Worm (Caenorhabditis elegans): ENCODE results near the gene B0507.3.

The B0507.3 gene

DNA sequence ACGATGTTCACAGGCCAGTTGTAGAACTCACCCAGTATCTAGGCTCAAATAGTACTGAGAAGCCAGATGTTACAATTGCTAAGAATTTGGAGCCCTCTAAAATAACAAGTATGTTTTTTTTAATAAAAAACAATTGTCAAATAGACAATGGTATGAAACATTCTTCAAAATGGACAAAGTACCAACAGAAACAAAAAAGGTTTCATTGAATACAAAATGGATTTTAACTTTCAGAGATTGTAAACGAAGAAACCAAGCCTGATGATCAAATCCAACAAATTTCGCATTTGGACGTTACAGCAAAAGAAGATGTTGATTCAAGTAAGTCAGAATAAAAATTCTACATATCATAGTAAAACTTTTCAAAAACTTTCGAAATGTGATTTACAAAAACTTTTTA lies 41.6 kb upstream of the B0507.3 start, which contains the start of gene ZC196.9:
ZC196.9 (minus strand) TSS at position 101 of the 400 bp plus-strand sequence.
- no peak for TF ChIP-seq nhr-111 (GFP tag; optimal IDR thresholded peaks at IDR 0.05)
- TF ChIP-seq aly-2 (tag; optimal IDR thresholded peaks at IDR 0.05): no peak
- no peak for TF ChIP-seq ceh-44 (GFP tag; IDR thresholded peaks at IDR 0.05)
- TF ChIP-seq tag-97 (GFP tag; IDR thresholded peaks at IDR 0.05): no peak

ce11 chrV:8729100-8729499 lies 39.6 kb upstream of the B0507.3 start, which contains the start of gene ZC196.5:
Gene ZC196.5, plus strand, starts transcription at chrV:8729400.
- TF ChIP-seq daf-12 (tag; optimal IDR thresholded peaks at IDR 0.05) (no peak), unc-62 (GFP tag; optimal IDR thresholded peaks at IDR 0.05 in 1 of 2) (peak in 1 of 2 experiments; percentile 60), unc-62 (tag; optimal IDR thresholded peaks at IDR 0.05) (no peak)

DNA sequence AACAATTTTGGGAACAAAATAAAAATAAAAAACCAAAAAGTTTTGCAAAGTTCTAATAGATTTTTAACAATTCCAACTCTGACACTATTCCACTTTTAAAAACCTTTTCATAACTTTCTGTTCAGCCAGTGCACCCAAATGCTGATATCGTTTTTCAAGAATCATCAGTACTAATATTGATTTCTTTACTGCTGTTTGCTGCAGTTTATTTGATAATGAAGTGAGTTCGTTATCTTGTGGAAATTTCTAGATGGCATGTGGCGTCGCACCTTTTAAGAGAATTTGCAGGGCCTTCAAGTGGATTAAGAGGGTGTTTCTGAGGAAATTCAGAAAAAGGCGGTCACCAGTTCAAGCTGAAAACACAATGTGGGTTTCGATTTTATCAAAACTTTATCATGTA lies 37.7 kb upstream of the B0507.3 start:
- peak; percentile 3 for TF ChIP-seq nhr-28 (tag; optimal IDR thresholded peaks at IDR 0.05)
- TF ChIP-seq mxl-2 (GFP tag; conservative IDR thresholded peaks at IDR 0.05): no peak
- no peak for TF ChIP-seq R02D3.7 (tag; optimal IDR thresholded peaks at IDR 0.05)
- TF ChIP-seq spr-1 (tag; optimal IDR thresholded peaks at IDR 0.05): no peak
- no peak for TF ChIP-seq hmg-1.1 (GFP tag; IDR thresholded peaks at IDR 0.05)
- no peak for TF ChIP-seq daf-16 (GFP tag; optimal IDR thresholded peaks at IDR 0.05)
- TF ChIP-seq daf-16 (tag; optimal IDR thresholded peaks at IDR 0.05): peak; percentile 64
- TF ChIP-seq dve-1 (tag; optimal IDR thresholded peaks at IDR 0.05; ENCODE audit: insufficient read depth): peak; percentile 27
- no peak for TF ChIP-seq F44E2.7 (GFP tag; IDR thresholded peaks at IDR 0.05)
- TF ChIP-seq arid-1 (GFP tag; conservative IDR thresholded peaks at IDR 0.05): no peak
- no peak for TF ChIP-seq madf-9 (GFP tag; conservative IDR thresholded peaks at IDR 0.05)
- no peak for TF ChIP-seq lin-13 (GFP tag; optimal IDR thresholded peaks at IDR 0.05)
- no peak for TF ChIP-seq skn-1 (tag; optimal IDR thresholded peaks at IDR 0.05)
- TF ChIP-seq pqm-1 (tag; optimal IDR thresholded peaks at IDR 0.05): peak; percentile 41
- TF ChIP-seq mes-2 (tag; optimal IDR thresholded peaks at IDR 0.05; ENCODE audit: poor library complexity, severe bottlenecking): no peak

- TF ChIP-seq daf-16 (GFP tag; optimal IDR thresholded peaks at IDR 0.05) (no peak), daf-16 (tag; optimal IDR thresholded peaks at IDR 0.05) (peak; percentile 74), dve-1 (tag; optimal IDR thresholded peaks at IDR 0.05; ENCODE audit: insufficient read depth) (peak; percentile 39), mxl-2 (GFP tag; conservative IDR thresholded peaks at IDR 0.05) (no peak), unc-62 (GFP tag; optimal IDR thresholded peaks at IDR 0.05 in 1 of 2) (no peak), unc-62 (tag; optimal IDR thresholded peaks at IDR 0.05) (no peak), egl-43 (GFP tag; IDR thresholded peaks at IDR 0.05) (no peak), duxl-1 (tag; optimal IDR thresholded peaks at IDR 0.05; ENCODE audit: poor library complexity) (no peak), rbr-2 (tag; optimal IDR thresholded peaks at IDR 0.05) (no peak), Y48G9A.11 (GFP tag; IDR thresholded peaks at IDR 0.05) (no peak), pqm-1 (tag; optimal IDR thresholded peaks at IDR 0.05) (peak; percentile 76), attf-4 (tag; optimal IDR thresholded peaks at IDR 0.05) (no peak), dmd-8 (GFP tag; IDR thresholded peaks at IDR 0.05) (no peak), mxl-3 (GFP tag; optimal IDR thresholded peaks at IDR 0.05) (no peak), nhr-48 (tag; optimal IDR thresholded peaks at IDR 0.05) (no peak), nhr-28 (tag; optimal IDR thresholded peaks at IDR 0.05) (peak; percentile 16)
Observed at ce11 chrV:8732934-8733333, 35.8 kb upstream of the B0507.3 start, which contains the start of gene ZC196.4. Gene ZC196.4, plus strand, starts transcription at chrV:8733106.

- TF ChIP-seq dmd-8 (GFP tag; IDR thresholded peaks at IDR 0.05) (no peak), lir-3 (tag; optimal IDR thresholded peaks at IDR 0.05) (no peak), nhr-11 (tag; optimal IDR thresholded peaks at IDR 0.05) (no peak), hlh-11 (tag; optimal IDR thresholded peaks at IDR 0.05) (no peak), tag-97 (GFP tag; IDR thresholded peaks at IDR 0.05) (no peak), snpc-4 (tag; optimal IDR thresholded peaks at IDR 0.05) (no peak), lin-1 (GFP tag; IDR thresholded peaks at IDR 0.05) (no peak), nhr-10 (tag; optimal IDR thresholded peaks at IDR 0.05) (no peak), lin-15B (tag; optimal IDR thresholded peaks at IDR 0.05) (no peak), ceh-62 (tag; optimal IDR thresholded peaks at IDR 0.05) (no peak), egl-43 (GFP tag; IDR thresholded peaks at IDR 0.05) (no peak)
Observed at ce11 chrV:8736369-8736768, 32.3 kb upstream of the B0507.3 start, which contains the start of gene ZC196.3. Gene ZC196.3, plus strand, starts transcription at chrV:8736669.
